Worm (Caenorhabditis elegans) whole organism, L4 larva: Measurements from ENCODE around the gene C50F4.4.
A peak's percentile ranks its signal among the peaks of the same experiment; 100 is the strongest.

Experiments used
- F10B5.3 ChIP-seq: sonication (generic microtip); optimal IDR thresholded peaks from 2 replicates; lab custom pipeline; 2016; ENCODE audit warnings: mild to moderate bottlenecking, missing genetic modification characterization, missing compliant biosample characterization
- Y105C5A.15 ChIP-seq: fragments of 200-800 bp; sonication (Bioruptor generic); IDR thresholded peaks from 2 replicates; pipeline ENCODE4 v1.3.6; 2022; ENCODE audit warnings: missing genetic modification characterization, missing compliant biosample characterization
- Y48G9A.11 ChIP-seq: fragments of 200-800 bp; sonication (Bioruptor generic); IDR thresholded peaks from 2 replicates; pipeline ENCODE4 v1.3.6; 2022; ENCODE audit warnings: missing genetic modification reagents, missing genetic modification characterization, missing compliant biosample characterization
- Y75B8A.6 ChIP-seq: fragments of 200-800 bp; sonication (Bioruptor generic); IDR thresholded peaks from 2 replicates; pipeline ENCODE4 v1.3.6; 2022; ENCODE audit warnings: missing genetic modification reagents, missing genetic modification characterization, missing compliant biosample characterization
- ZK337.2 ChIP-seq: fragments of 200-800 bp; sonication (Bioruptor generic); IDR thresholded peaks from 2 replicates; pipeline ENCODE4 v1.3.6; 2022; ENCODE audit warnings: missing genetic modification reagents, missing genetic modification characterization, missing compliant biosample characterization
- aha-1 ChIP-seq: fragments of 150-350 bp; peaks from one replicate; lab custom pipeline; 2014; ENCODE audit warnings: missing biosample characterization, missing genetic modification characterization
- arid-1 ChIP-seq: fragments of 200-800 bp; sonication (Bioruptor generic); conservative IDR thresholded peaks from 2 replicates; pipeline ENCODE4 v1.3.6; 2022; ENCODE audit warnings: missing genetic modification reagents, missing genetic modification characterization, missing compliant biosample characterization
- attf-4 ChIP-seq: sonication (generic microtip); optimal IDR thresholded peaks from 3 replicates; lab custom pipeline; 2017; ENCODE audit warnings: missing biosample characterization, missing genetic modification characterization
- ceh-28 ChIP-seq: fragments of 150-350 bp; optimal IDR thresholded peaks from 2 replicates; lab custom pipeline; 2014; ENCODE audit warnings: missing biosample characterization, missing genetic modification reagents, missing genetic modification characterization
- ceh-82 ChIP-seq: sonication (generic microtip); optimal IDR thresholded peaks from 2 replicates; lab custom pipeline; 2017; ENCODE audit warnings: missing biosample characterization, missing genetic modification characterization
- cey-2 ChIP-seq: sonication (generic microtip); optimal IDR thresholded peaks from 3 replicates; lab custom pipeline; 2017; ENCODE audit warnings: missing genetic modification characterization, mild to moderate bottlenecking, missing compliant biosample characterization, antibody characterized with exemption, borderline replicate concordance; ENCODE audit not compliant: insufficient read depth
- ctbp-1 ChIP-seq: fragments of 200-800 bp; sonication (Bioruptor generic); IDR thresholded peaks from 2 replicates; pipeline ENCODE4 v1.3.6; 2022; ENCODE audit warnings: missing genetic modification reagents, missing genetic modification characterization, missing compliant biosample characterization
- daf-12 ChIP-seq: fragments of 150-350 bp; optimal IDR thresholded peaks from 2 replicates; lab custom pipeline; 2014; ENCODE audit warnings: missing biosample characterization, missing genetic modification reagents, missing genetic modification characterization
- daf-16 ChIP-seq, 3 experiments: sonication (generic microtip); optimal IDR thresholded peaks; 2 replicates each; lab custom pipeline; 2016 to 2017; ENCODE audit warnings: missing genetic modification characterization in 3 of 3, missing genetic modification reagents in 3 of 3, mild to moderate bottlenecking in 2 of 3, missing compliant biosample characterization in 2 of 3, missing biosample characterization in 1 of 3, moderate library complexity in 1 of 3
- daf-19 ChIP-seq: fragments of 200-800 bp; sonication (Bioruptor generic); conservative IDR thresholded peaks from 2 replicates; pipeline ENCODE4 v1.3.6; 2022; ENCODE audit warnings: missing genetic modification characterization, missing compliant biosample characterization
- dpl-1 ChIP-seq: fragments of 150-350 bp; optimal IDR thresholded peaks from 2 replicates; lab custom pipeline; 2014; ENCODE audit warnings: missing biosample characterization, missing genetic modification reagents, missing genetic modification characterization
- duxl-1 ChIP-seq: sonication (generic microtip); optimal IDR thresholded peaks from 2 replicates; lab custom pipeline; 2016; ENCODE audit warnings: mild to moderate bottlenecking, missing genetic modification characterization, moderate library complexity, missing compliant biosample characterization; ENCODE audit not compliant: poor library complexity
- dve-1 ChIP-seq: sonication (generic microtip); optimal IDR thresholded peaks from 2 replicates; lab custom pipeline; 2017; ENCODE audit warnings: antibody characterized with exemption, mild to moderate bottlenecking, missing genetic modification characterization, missing compliant biosample characterization; ENCODE audit not compliant: insufficient read depth
- egl-27 ChIP-seq: sonication (generic microtip); optimal IDR thresholded peaks from 3 replicates; lab custom pipeline; 2017; ENCODE audit warnings: missing biosample characterization, missing genetic modification reagents, missing genetic modification characterization
- egl-43 ChIP-seq: fragments of 200-800 bp; sonication (Bioruptor generic); IDR thresholded peaks from 2 replicates; pipeline ENCODE4 v1.3.6; 2022; ENCODE audit warnings: missing genetic modification reagents, missing genetic modification characterization, missing compliant biosample characterization
- fos-1 ChIP-seq: fragments of 150-350 bp; optimal IDR thresholded peaks from 2 replicates; lab custom pipeline; 2014; ENCODE audit warnings: missing biosample characterization, missing genetic modification characterization
- hlh-11 ChIP-seq: fragments of 200-800 bp; sonication (Bioruptor generic); optimal IDR thresholded peaks from 2 replicates; lab custom pipeline; 2018; ENCODE audit warnings: mild to moderate bottlenecking, missing genetic modification characterization, missing compliant biosample characterization
- lin-1 ChIP-seq: fragments of 200-800 bp; sonication (Bioruptor generic); IDR thresholded peaks from 2 replicates; pipeline ENCODE4 v1.3.6; 2022; ENCODE audit warnings: missing genetic modification reagents, missing genetic modification characterization, missing compliant biosample characterization
- lin-13 ChIP-seq: fragments of 150-350 bp; optimal IDR thresholded peaks from 2 replicates; lab custom pipeline; 2014; ENCODE audit warnings: missing biosample characterization, missing genetic modification reagents, missing genetic modification characterization
- lin-15B ChIP-seq: fragments of 150-350 bp; sonication (generic microtip); optimal IDR thresholded peaks from 3 replicates; lab custom pipeline; 2014; ENCODE audit warnings: missing biosample characterization, missing genetic modification characterization
- lir-3 ChIP-seq: sonication (generic microtip); optimal IDR thresholded peaks from 2 replicates; lab custom pipeline; 2016; ENCODE audit warnings: mild to moderate bottlenecking, missing genetic modification characterization, missing compliant biosample characterization
- lsy-2 ChIP-seq, 2 experiments: fragments of 150-350 bp in 1 of 2; sonication (generic microtip) in 1 of 2; optimal IDR thresholded peaks; 2 replicates each; lab custom pipeline; 2014 to 2017; ENCODE audit warnings: missing biosample characterization in 2 of 2, missing genetic modification characterization in 2 of 2
- madf-5 ChIP-seq, 2 experiments: fragments of 200-800 bp; sonication (Bioruptor generic); IDR thresholded peaks; 2 replicates each; pipeline ENCODE4 v1.3.6; 2022; ENCODE audit warnings: missing compliant biosample characterization in 2 of 2, missing genetic modification characterization in 2 of 2
- madf-9 ChIP-seq: fragments of 200-800 bp; sonication (Bioruptor generic); conservative IDR thresholded peaks from 2 replicates; pipeline ENCODE4 v1.3.6; 2022; ENCODE audit warnings: missing genetic modification reagents, missing genetic modification characterization, missing compliant biosample characterization
- mdl-1 ChIP-seq, 2 experiments: fragments of 150-350 bp in 1 of 2; sonication (generic microtip) in 1 of 2; optimal IDR thresholded peaks; 2 replicates each; lab custom pipeline; 2014 to 2017; ENCODE audit warnings: missing biosample characterization in 2 of 2, missing genetic modification characterization in 2 of 2
- mdt-29 ChIP-seq: fragments of 200-800 bp; sonication (Bioruptor generic); IDR thresholded peaks from 2 replicates; pipeline ENCODE4 v1.3.6; 2022; ENCODE audit warnings: missing genetic modification reagents, missing genetic modification characterization, missing compliant biosample characterization
- mes-2 ChIP-seq: sonication (generic microtip); optimal IDR thresholded peaks from 2 replicates; lab custom pipeline; 2016; ENCODE audit warnings: missing genotype, mild to moderate bottlenecking, missing genetic modification characterization, missing compliant biosample characterization; ENCODE audit not compliant: poor library complexity, severe bottlenecking
- mxl-3 ChIP-seq: fragments of 200-800 bp; sonication (Bioruptor generic); optimal IDR thresholded peaks from 2 replicates; lab custom pipeline; 2018; ENCODE audit warnings: mild to moderate bottlenecking, missing genetic modification characterization, missing compliant biosample characterization
- nhr-102 ChIP-seq: sonication (generic microtip); optimal IDR thresholded peaks from 2 replicates; lab custom pipeline; 2016; ENCODE audit warnings: mild to moderate bottlenecking, missing genetic modification characterization, moderate library complexity, missing compliant biosample characterization
- nhr-25 ChIP-seq: sonication (generic microtip); optimal IDR thresholded peaks from 2 replicates; lab custom pipeline; 2017; ENCODE audit warnings: missing genetic modification characterization, mild to moderate bottlenecking, missing compliant biosample characterization, antibody characterized with exemption, moderate library complexity, borderline replicate concordance; ENCODE audit not compliant: insufficient read depth
- nhr-28 ChIP-seq: fragments of 150-350 bp; optimal IDR thresholded peaks from 2 replicates; lab custom pipeline; 2014; ENCODE audit warnings: missing biosample characterization, missing genetic modification characterization
- nhr-41 ChIP-seq: fragments of 200-800 bp; sonication (Bioruptor generic); IDR thresholded peaks from 2 replicates; pipeline ENCODE4 v1.3.6; 2022; ENCODE audit warnings: missing genetic modification reagents, missing genetic modification characterization, missing compliant biosample characterization
- nhr-6 ChIP-seq: fragments of 150-350 bp; optimal IDR thresholded peaks from 2 replicates; lab custom pipeline; 2014; ENCODE audit warnings: missing biosample characterization, missing genetic modification characterization
- nhr-76 ChIP-seq: fragments of 150-350 bp; optimal IDR thresholded peaks from 2 replicates; lab custom pipeline; 2014; ENCODE audit warnings: missing biosample characterization, missing genetic modification characterization
- pqm-1 ChIP-seq: sonication (generic microtip); optimal IDR thresholded peaks from 2 replicates; lab custom pipeline; 2017; ENCODE audit warnings: missing biosample characterization, missing genetic modification characterization
- saeg-2 ChIP-seq: fragments of 200-800 bp; sonication (Bioruptor generic); IDR thresholded peaks from 2 replicates; pipeline ENCODE4 v1.3.6; 2022; ENCODE audit warnings: missing genetic modification reagents, missing genetic modification characterization, missing compliant biosample characterization
- set-16 ChIP-seq: fragments of 200-800 bp; sonication (Bioruptor generic); IDR thresholded peaks from 2 replicates; pipeline ENCODE4 v1.3.6; 2022; ENCODE audit warnings: missing genetic modification reagents, missing genetic modification characterization, missing compliant biosample characterization
- skn-1 ChIP-seq: fragments of 150-350 bp; optimal IDR thresholded peaks from 2 replicates; lab custom pipeline; 2014; ENCODE audit warnings: missing biosample characterization, missing genetic modification characterization
- snpc-1.2 ChIP-seq: fragments of 200-800 bp; sonication (Bioruptor generic); IDR thresholded peaks from 2 replicates; pipeline ENCODE4 v1.3.6; 2022; ENCODE audit warnings: missing genetic modification reagents, missing genetic modification characterization, missing compliant biosample characterization
- snpc-4 ChIP-seq: fragments of 150-350 bp; optimal IDR thresholded peaks from 2 replicates; lab custom pipeline; 2014; ENCODE audit warnings: missing biosample characterization, missing genetic modification characterization
- spr-3 ChIP-seq: fragments of 200-800 bp; sonication (Bioruptor generic); optimal IDR thresholded peaks from 2 replicates; lab custom pipeline; 2018; ENCODE audit warnings: mild to moderate bottlenecking, missing genetic modification characterization, missing compliant biosample characterization
- vab-7 ChIP-seq: fragments of 200-800 bp; sonication (Bioruptor generic); IDR thresholded peaks from 2 replicates; pipeline ENCODE4 v1.3.6; 2022; ENCODE audit warnings: missing genetic modification reagents, missing genetic modification characterization, missing compliant biosample characterization
- zfp-2 ChIP-seq: sonication (generic microtip); optimal IDR thresholded peaks from 2 replicates; lab custom pipeline; 2016; ENCODE audit warnings: mild to moderate bottlenecking, missing genetic modification characterization, missing compliant biosample characterization
- zip-11 ChIP-seq: fragments of 200-800 bp; sonication (Bioruptor generic); IDR thresholded peaks from 2 replicates; pipeline ENCODE4 v1.3.6; 2022; ENCODE audit warnings: missing genetic modification characterization, missing compliant biosample characterization
- zip-2 ChIP-seq: fragments of 150-350 bp; optimal IDR thresholded peaks from 2 replicates; lab custom pipeline; 2014; ENCODE audit warnings: missing biosample characterization, missing genetic modification characterization
- ztf-7 ChIP-seq: fragments of 150-350 bp; optimal IDR thresholded peaks from 2 replicates; lab custom pipeline; 2014; ENCODE audit warnings: missing biosample characterization, missing genetic modification characterization

Gene C50F4.4

ce11 chrV:9544176-9544632 lies 7.6 kb downstream of the C50F4.4 start, which contains the start of gene mdf-1 (continued):
- peak; percentile 38; the same call in 1 of the 2 replicates for TF ChIP-seq madf-9 (GFP tag; lab: Robert Waterston, UW)
- no peak for TF ChIP-seq egl-27 (tag; lab: Kevin White, UChicago)
- TF ChIP-seq madf-5 (GFP tag; IDR thresholded peaks at IDR 0.05; lab: Robert Waterston, UW) = no peak
- TF ChIP-seq ceh-28 (tag; lab: Kevin White, UChicago) = no peak
- TF ChIP-seq Y75B8A.6 = no peak
- TF ChIP-seq nhr-102 (tag; lab: Kevin White, UChicago) = no peak
- TF ChIP-seq aha-1 = peak; percentile 87
- no peak for TF ChIP-seq nhr-41 (GFP tag; lab: Robert Waterston, UW)
- no peak for TF ChIP-seq ctbp-1 (GFP tag; lab: Robert Waterston, UW)
- peak; percentile 64 for TF ChIP-seq hlh-11
- no peak for TF ChIP-seq ceh-82
- peak; percentile 48 for TF ChIP-seq nhr-6 (tag; lab: Kevin White, UChicago)
- peak; percentile 36 for TF ChIP-seq arid-1 (GFP tag; lab: Robert Waterston, UW)
- no peak for TF ChIP-seq attf-4 (tag; lab: Kevin White, UChicago)
- no peak for TF ChIP-seq skn-1
- TF ChIP-seq zfp-2 = no peak
- no peak for TF ChIP-seq Y48G9A.11
- TF ChIP-seq cey-2 (tag; lab: Kevin White, UChicago) = no peak
- no peak for TF ChIP-seq lin-1
- no peak for TF ChIP-seq lir-3 (tag; lab: Kevin White, UChicago)
- TF ChIP-seq duxl-1 = no peak
- TF ChIP-seq zip-11 (GFP tag; lab: Robert Waterston, UW) = no peak
- peak; percentile 48 for TF ChIP-seq nhr-28 (tag; lab: Kevin White, UChicago)
- TF ChIP-seq snpc-4 (tag; lab: Kevin White, UChicago) = no peak
- TF ChIP-seq snpc-1.2 = no peak
- no peak for TF ChIP-seq mdt-29 (GFP tag; lab: Robert Waterston, UW)
- TF ChIP-seq ztf-7 (tag; lab: Kevin White, UChicago) = no peak
- no peak for TF ChIP-seq daf-12 (tag; lab: Kevin White, UChicago)
- no peak for TF ChIP-seq pqm-1 (tag; lab: Kevin White, UChicago)
- peak; percentile 91 for TF ChIP-seq mes-2
- no peak for TF ChIP-seq set-16 (GFP tag; lab: Robert Waterston, UW)
- TF ChIP-seq spr-3 (GFP tag; lab: Kevin White, UChicago) = no peak
- TF ChIP-seq fos-1 = no peak
- TF ChIP-seq lsy-2 (tag; optimal IDR thresholded peaks at IDR 0.05; lab: Kevin White, UChicago) = peak; percentile 21 to 86
- TF ChIP-seq dve-1 (tag; lab: Kevin White, UChicago) = peak; percentile 75
- TF ChIP-seq vab-7 (GFP tag; lab: Robert Waterston, UW) = no peak
- no peak for TF ChIP-seq saeg-2 (GFP tag; lab: Robert Waterston, UW)
- TF ChIP-seq mxl-3 (GFP tag; lab: Kevin White, UChicago) = no peak
- TF ChIP-seq daf-19 = 0 out of 2 replicates have a peak, but pooled peaks have one; percentile 15
- TF ChIP-seq lin-13 (GFP tag; lab: Kevin White, UChicago) = peak; percentile 54
- TF ChIP-seq F10B5.3 (tag; lab: Kevin White, UChicago) = no peak
- no peak for TF ChIP-seq egl-43
- no peak for TF ChIP-seq nhr-76 (tag; lab: Kevin White, UChicago)
- TF ChIP-seq zip-2 (tag; lab: Kevin White, UChicago) = no peak
- TF ChIP-seq dpl-1 (GFP tag; lab: Kevin White, UChicago) = peak; percentile 91
- TF ChIP-seq nhr-25 (tag; lab: Kevin White, UChicago) = no peak
- no peak for TF ChIP-seq lin-15B (tag; lab: Kevin White, UChicago)
- TF ChIP-seq ZK337.2 (GFP tag; lab: Robert Waterston, UW) = no peak
- TF ChIP-seq mdl-1 (tag; optimal IDR thresholded peaks at IDR 0.05; lab: Kevin White, UChicago) = no peak
- TF ChIP-seq Y105C5A.15 (GFP tag; lab: Robert Waterston, UW) = no peak
- no peak for TF ChIP-seq daf-16 (GFP tag; optimal IDR thresholded peaks at IDR 0.05; lab: Kevin White, UChicago)
- peak; percentile 49 for TF ChIP-seq daf-16 (tag; optimal IDR thresholded peaks at IDR 0.05; lab: Kevin White, UChicago)
